Worm (Caenorhabditis elegans) whole organism, L2 larva: ENCODE measurements around the gene W06G6.20.

Source experiments
- R02D3.7 ChIP-seq: fragments of 150-350 bp; optimal IDR thresholded peaks from 2 replicates; lab custom pipeline; 2014; ENCODE audit warnings: missing biosample characterization, missing genetic modification characterization
- Y55F3AM.14 ChIP-seq: fragments of 200-800 bp; sonication (Bioruptor generic); optimal IDR thresholded peaks from 2 replicates; lab custom pipeline; 2018; ENCODE audit warnings: mild to moderate bottlenecking, missing genetic modification characterization, missing compliant biosample characterization
- ZK546.5 ChIP-seq: sonication (generic microtip); optimal IDR thresholded peaks from 2 replicates; lab custom pipeline; 2017; ENCODE audit warnings: missing biosample characterization, missing genetic modification characterization
- alr-1 ChIP-seq: fragments of 150-350 bp; optimal IDR thresholded peaks from 2 replicates; lab custom pipeline; 2014; ENCODE audit warnings: missing biosample characterization, missing genetic modification characterization
- aly-2 ChIP-seq: fragments of 150-350 bp; optimal IDR thresholded peaks from 2 replicates; lab custom pipeline; 2014; ENCODE audit warnings: missing biosample characterization, missing genetic modification characterization
- ama-1 ChIP-seq: fragments of 150-350 bp; optimal IDR thresholded peaks from 2 replicates; lab custom pipeline; 2018; ENCODE audit warnings: inconsistent platforms
- blmp-1 ChIP-seq: sonication (generic microtip); optimal IDR thresholded peaks from 2 replicates; lab custom pipeline; 2017; ENCODE audit warnings: missing genetic modification characterization, mild to moderate bottlenecking, missing compliant biosample characterization, antibody characterized with exemption, moderate library complexity; ENCODE audit not compliant: insufficient read depth
- ceh-16 ChIP-seq: fragments of 150-350 bp; optimal IDR thresholded peaks from 2 replicates; lab custom pipeline; 2014; ENCODE audit warnings: missing biosample characterization, missing genetic modification characterization
- ceh-82 ChIP-seq: fragments of 150-350 bp; optimal IDR thresholded peaks from 2 replicates; lab custom pipeline; 2014; ENCODE audit warnings: missing biosample characterization, missing genetic modification characterization
- crh-2 ChIP-seq: sonication (generic microtip); optimal IDR thresholded peaks from 2 replicates; lab custom pipeline; 2017; ENCODE audit warnings: missing biosample characterization, missing genetic modification characterization
- dmd-4 ChIP-seq: sonication (generic microtip); optimal IDR thresholded peaks from 2 replicates; lab custom pipeline; 2017; ENCODE audit warnings: missing biosample characterization, missing genetic modification characterization
- egl-27 ChIP-seq: sonication (generic microtip); optimal IDR thresholded peaks from 3 replicates; lab custom pipeline; 2017; ENCODE audit warnings: missing biosample characterization, missing genetic modification reagents, missing genetic modification characterization
- elt-1 ChIP-seq: fragments of 150-350 bp; optimal IDR thresholded peaks from 2 replicates; lab custom pipeline; 2014; ENCODE audit warnings: missing biosample characterization, missing genetic modification characterization
- gmeb-1 ChIP-seq: fragments of 150-350 bp; optimal IDR thresholded peaks from 2 replicates; lab custom pipeline; 2014; ENCODE audit warnings: missing biosample characterization, missing genetic modification characterization
- lin-11 ChIP-seq: fragments of 150-350 bp; sonication (generic microtip); optimal IDR thresholded peaks from 2 replicates; lab custom pipeline; 2014; ENCODE audit warnings: missing biosample characterization, missing genetic modification characterization, inconsistent platforms, mixed read lengths
- lin-13 ChIP-seq: fragments of 150-350 bp; optimal IDR thresholded peaks from 2 replicates; lab custom pipeline; 2014; ENCODE audit warnings: missing biosample characterization, missing genetic modification reagents, missing genetic modification characterization
- lin-39 ChIP-seq: fragments of 150-350 bp; optimal IDR thresholded peaks from 2 replicates; lab custom pipeline; 2014; ENCODE audit warnings: missing biosample characterization, missing genetic modification reagents, missing genetic modification characterization
- lsy-2 ChIP-seq, 2 experiments: fragments of 150-350 bp in 1 of 2; sonication (generic microtip) in 1 of 2; optimal IDR thresholded peaks; 2 replicates each; lab custom pipeline; 2014 to 2017; ENCODE audit warnings: missing biosample characterization in 2 of 2, missing genetic modification characterization in 2 of 2
- mab-5 ChIP-seq: fragments of 150-350 bp; optimal IDR thresholded peaks from 2 replicates; lab custom pipeline; 2014; ENCODE audit warnings: missing biosample characterization, missing genetic modification characterization
- mbf-1 ChIP-seq: sonication (generic microtip); optimal IDR thresholded peaks from 2 replicates; lab custom pipeline; 2017; ENCODE audit warnings: missing biosample characterization, missing genetic modification characterization
- mdl-1 ChIP-seq, 2 experiments: fragments of 150-350 bp in 1 of 2; sonication (generic microtip) in 1 of 2; optimal IDR thresholded peaks; 2 replicates each; lab custom pipeline; 2017; ENCODE audit warnings: missing biosample characterization in 2 of 2, missing genetic modification characterization in 2 of 2
- nhr-10 ChIP-seq: sonication (generic microtip); optimal IDR thresholded peaks from 2 replicates; lab custom pipeline; 2017; ENCODE audit warnings: missing biosample characterization, missing genetic modification characterization
- nhr-11 ChIP-seq: fragments of 150-350 bp; optimal IDR thresholded peaks from 2 replicates; lab custom pipeline; 2014; ENCODE audit warnings: missing biosample characterization, missing genetic modification characterization
- nhr-12 ChIP-seq: fragments of 150-350 bp; optimal IDR thresholded peaks from 2 replicates; lab custom pipeline; 2014; ENCODE audit warnings: missing biosample characterization, missing genetic modification characterization
- nhr-21 ChIP-seq: fragments of 150-350 bp; optimal IDR thresholded peaks from 2 replicates; lab custom pipeline; 2014; ENCODE audit warnings: missing biosample characterization, missing genetic modification characterization
- nhr-23 ChIP-seq: fragments of 150-350 bp; optimal IDR thresholded peaks from 2 replicates; lab custom pipeline; 2014; ENCODE audit warnings: missing biosample characterization, missing genetic modification reagents, missing genetic modification characterization
- nhr-237 ChIP-seq: fragments of 150-350 bp; optimal IDR thresholded peaks from 2 replicates; lab custom pipeline; 2014; ENCODE audit warnings: missing biosample characterization, missing genetic modification characterization
- nhr-25 ChIP-seq: fragments of 150-350 bp; sonication (generic microtip); optimal IDR thresholded peaks from 3 replicates; lab custom pipeline; 2014; ENCODE audit warnings: missing biosample characterization, missing genetic modification characterization
- nhr-77 ChIP-seq: fragments of 150-350 bp; optimal IDR thresholded peaks from 2 replicates; lab custom pipeline; 2014; ENCODE audit warnings: missing biosample characterization, missing genetic modification characterization
- peb-1 ChIP-seq: fragments of 150-350 bp; optimal IDR thresholded peaks from 2 replicates; lab custom pipeline; 2014; ENCODE audit warnings: missing biosample characterization, missing genetic modification characterization
- sma-3 ChIP-seq: sonication (generic microtip); optimal IDR thresholded peaks from 2 replicates; lab custom pipeline; 2016; ENCODE audit warnings: missing genetic modification reagents, missing genetic modification characterization, missing compliant biosample characterization
- sma-9 ChIP-seq, 2 experiments: fragments of 150-350 bp in 1 of 2; sonication (generic microtip) in 1 of 2; optimal IDR thresholded peaks; 2 replicates each; lab custom pipeline; 2014 to 2016; ENCODE audit warnings: missing genetic modification characterization in 2 of 2, mild to moderate bottlenecking in 1 of 2, missing biosample characterization in 1 of 2, missing compliant biosample characterization in 1 of 2, missing genetic modification reagents in 1 of 2, moderate library complexity in 1 of 2
- snpc-4 ChIP-seq: fragments of 150-350 bp; optimal IDR thresholded peaks from 2 replicates; lab custom pipeline; 2014; ENCODE audit warnings: missing biosample characterization, missing genetic modification characterization
- unc-55 ChIP-seq: fragments of 150-350 bp; sonication (generic microtip); optimal IDR thresholded peaks from 3 replicates; lab custom pipeline; 2014; ENCODE audit warnings: missing biosample characterization, missing genetic modification reagents, missing genetic modification characterization
- unc-62 ChIP-seq: fragments of 150-350 bp; optimal IDR thresholded peaks from 2 replicates; lab custom pipeline; 2014; ENCODE audit warnings: missing biosample characterization, missing genetic modification reagents, missing genetic modification characterization
- zag-1 ChIP-seq: fragments of 150-350 bp; optimal IDR thresholded peaks from 2 replicates; lab custom pipeline; 2014; ENCODE audit warnings: missing biosample characterization, missing genetic modification characterization
- ztf-1 ChIP-seq: fragments of 200-800 bp; sonication (Bioruptor generic); conservative IDR thresholded peaks from 2 replicates; pipeline ENCODE4 v1.3.6; 2022; ENCODE audit warnings: missing genetic modification characterization, missing compliant biosample characterization
- ztf-11 ChIP-seq: sonication (generic microtip); optimal IDR thresholded peaks from 2 replicates; lab custom pipeline; 2017; ENCODE audit warnings: missing biosample characterization, missing genetic modification characterization
- ztf-4 ChIP-seq: fragments of 150-350 bp; optimal IDR thresholded peaks from 2 replicates; lab custom pipeline; 2014; ENCODE audit warnings: missing biosample characterization, missing genetic modification characterization

Gene W06G6.20

ce11 chrV:16692988-16693387 is 44.8 kb upstream of the W06G6.20 start:
- no peak for TF ChIP-seq aly-2
- no peak for TF ChIP-seq nhr-77 (tag; lab: Kevin White, UChicago)
- no peak for TF ChIP-seq mdl-1 (tag; optimal IDR thresholded peaks at IDR 0.05; lab: Kevin White, UChicago)
- no peak for TF ChIP-seq nhr-21 (tag; lab: Kevin White, UChicago)
- TF ChIP-seq gmeb-1 (tag; lab: Kevin White, UChicago), result no peak
- TF ChIP-seq ztf-1, result no peak

ce11 chrV:16687227-16687626 is 39.1 kb upstream of the W06G6.20 start, which contains the start of gene srz-102:
Gene srz-102, plus strand, starts transcription at chrV:16687527.
- TF ChIP-seq R02D3.7, result no peak
- no peak for TF ChIP-seq mab-5
- TF ChIP-seq ama-1 (lab: Kevin White, UChicago), result no peak
- TF ChIP-seq lin-11 (tag; lab: Kevin White, UChicago), result no peak
- no peak for TF ChIP-seq ztf-11
- no peak for TF ChIP-seq ceh-16 (tag; lab: Kevin White, UChicago)
- no peak for TF ChIP-seq nhr-12 (tag; lab: Kevin White, UChicago)
- no peak for TF ChIP-seq nhr-10 (tag; lab: Kevin White, UChicago)
- TF ChIP-seq egl-27, result no peak
- TF ChIP-seq sma-3 (GFP tag; lab: Kevin White, UChicago), result no peak
- no peak for TF ChIP-seq nhr-11 (tag; lab: Kevin White, UChicago)
- no peak for TF ChIP-seq nhr-21 (tag; lab: Kevin White, UChicago)
- no peak for TF ChIP-seq alr-1 (tag; lab: Kevin White, UChicago)
- no peak for TF ChIP-seq sma-9 (GFP tag; optimal IDR thresholded peaks at IDR 0.05; lab: Kevin White, UChicago)
- no peak for TF ChIP-seq sma-9 (tag; optimal IDR thresholded peaks at IDR 0.05; lab: Kevin White, UChicago)

- TF ChIP-seq alr-1 (tag; lab: Kevin White, UChicago) (no peak), lin-13 (GFP tag; lab: Kevin White, UChicago) (no peak), lsy-2 (tag; optimal IDR thresholded peaks at IDR 0.05; lab: Kevin White, UChicago) (no peak), peb-1 (no peak), lin-39 (no peak), elt-1 (tag; lab: Kevin White, UChicago) (no peak), nhr-237 (tag; lab: Kevin White, UChicago) (no peak), nhr-21 (tag; lab: Kevin White, UChicago) (no peak), crh-2 (tag; lab: Kevin White, UChicago) (no peak), dmd-4 (tag; lab: Kevin White, UChicago) (no peak), mdl-1 (tag; optimal IDR thresholded peaks at IDR 0.05; lab: Kevin White, UChicago) (no peak), Y55F3AM.14 (GFP tag; lab: Kevin White, UChicago) (no peak), nhr-25 (no peak), ztf-4 (tag; lab: Kevin White, UChicago) (no peak), unc-62 (GFP tag; lab: Kevin White, UChicago) (no peak), nhr-23 (no peak), gmeb-1 (tag; lab: Kevin White, UChicago) (no peak), mbf-1 (no peak), snpc-4 (no peak)
- TF ChIP-seq, all 48 proteins: peak for 0
These were observed 37.6 kb upstream of the W06G6.20 start, which contains the start of gene srw-43 for ce11 chrV:16685725-16686124. Gene srw-43, plus strand, starts transcription at chrV:16686025.

- TF ChIP-seq mab-5, result no peak
- TF ChIP-seq nhr-11 (tag; lab: Kevin White, UChicago), result no peak
- TF ChIP-seq ztf-11, result no peak
- TF ChIP-seq mdl-1 (tag; optimal IDR thresholded peaks at IDR 0.05; lab: Kevin White, UChicago), result no peak
These were observed 35.2 kb upstream of the W06G6.20 start for ce11 chrV:16683359-16683758.

ce11 chrV:16682886-16683285 is 34.7 kb upstream of the W06G6.20 start, which contains the start of gene srw-36:
Gene srw-36, plus strand, starts transcription at chrV:16683186.
- TF ChIP-seq nhr-23 (no peak), ztf-1 (no peak), nhr-11 (tag; lab: Kevin White, UChicago) (no peak), nhr-10 (tag; lab: Kevin White, UChicago) (no peak), snpc-4 (no peak), Y55F3AM.14 (GFP tag; lab: Kevin White, UChicago) (no peak), alr-1 (tag; lab: Kevin White, UChicago) (no peak), sma-9 (GFP tag; optimal IDR thresholded peaks at IDR 0.05; lab: Kevin White, UChicago) (no peak), sma-9 (tag; optimal IDR thresholded peaks at IDR 0.05; lab: Kevin White, UChicago) (no peak), ama-1 (lab: Kevin White, UChicago) (no peak), unc-55 (GFP tag; lab: Kevin White, UChicago) (no peak), zag-1 (tag; lab: Kevin White, UChicago) (no peak), ceh-82 (tag; lab: Kevin White, UChicago) (no peak), ZK546.5 (tag; lab: Kevin White, UChicago) (no peak), blmp-1 (tag; lab: Kevin White, UChicago) (no peak), mbf-1 (no peak), mdl-1 (tag; optimal IDR thresholded peaks at IDR 0.05; lab: Kevin White, UChicago) (no peak), dmd-4 (tag; lab: Kevin White, UChicago) (no peak)
